Worm (Caenorhabditis elegans): ENCODE data around the gene ssup-72.

Gene ssup-72

DNA sequence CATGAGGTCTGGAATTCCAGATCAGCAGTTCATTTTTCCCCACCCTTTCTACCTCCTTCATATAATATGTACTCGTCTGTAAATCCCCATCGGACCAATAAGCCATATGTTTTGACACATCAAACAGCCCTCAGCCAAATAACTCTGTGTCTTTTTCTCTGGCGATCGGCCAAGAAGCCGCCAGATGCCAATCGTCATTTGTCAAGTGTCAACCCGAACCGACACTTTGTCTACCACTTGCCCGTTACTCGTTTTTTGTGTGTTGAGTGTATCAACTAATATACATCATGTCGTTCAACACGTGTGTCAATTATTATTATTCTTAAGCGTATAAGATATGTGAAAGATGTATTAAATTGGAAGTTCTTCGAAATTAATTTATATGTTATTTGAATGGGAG is 46.8 kb downstream of the ssup-72 start (continued):
- TF ChIP-seq aha-1 (tag; optimal IDR thresholded peaks at IDR 0.05) (no peak), nhr-20 (tag; optimal IDR thresholded peaks at IDR 0.05) (peak; percentile 23), vab-15 (tag; optimal IDR thresholded peaks at IDR 0.05) (no peak), ces-1 (GFP tag; optimal IDR thresholded peaks at IDR 0.05) (no peak), aly-2 (tag; optimal IDR thresholded peaks at IDR 0.05) (no peak), lin-35 (GFP tag; optimal IDR thresholded peaks at IDR 0.05) (no peak), nhr-77 (tag; optimal IDR thresholded peaks at IDR 0.05) (no peak), dsc-1 (tag; optimal IDR thresholded peaks at IDR 0.05) (peak; percentile 92), F16B12.6 (tag; optimal IDR thresholded peaks at IDR 0.05) (no peak), mef-2 (tag; optimal IDR thresholded peaks at IDR 0.05) (no peak), lin-13 (GFP tag; optimal IDR thresholded peaks at IDR 0.05) (no peak), nhr-28 (tag; optimal IDR thresholded peaks at IDR 0.05) (no peak), fkh-10 (GFP tag; optimal IDR thresholded peaks at IDR 0.05) (no peak), nhr-90 (tag; optimal IDR thresholded peaks at IDR 0.05; ENCODE audit: poor library complexity) (no peak), unc-62 (GFP tag; optimal IDR thresholded peaks at IDR 0.05) (no peak), blmp-1 (tag; optimal IDR thresholded peaks at IDR 0.05) (peak; percentile 29), hpl-2 (GFP tag; optimal IDR thresholded peaks at IDR 0.05) (no peak), C16A3.4 (tag; optimal IDR thresholded peaks at IDR 0.05) (no peak), ceh-88 (GFP tag; IDR thresholded peaks at IDR 0.05) (no peak), nhr-85 (tag) (peak; percentile 87), ceh-90 (tag; optimal IDR thresholded peaks at IDR 0.05) (no peak), pag-3 (tag; optimal IDR thresholded peaks at IDR 0.05; ENCODE audit: borderline replicate concordance, insufficient read depth) (no peak)

DNA sequence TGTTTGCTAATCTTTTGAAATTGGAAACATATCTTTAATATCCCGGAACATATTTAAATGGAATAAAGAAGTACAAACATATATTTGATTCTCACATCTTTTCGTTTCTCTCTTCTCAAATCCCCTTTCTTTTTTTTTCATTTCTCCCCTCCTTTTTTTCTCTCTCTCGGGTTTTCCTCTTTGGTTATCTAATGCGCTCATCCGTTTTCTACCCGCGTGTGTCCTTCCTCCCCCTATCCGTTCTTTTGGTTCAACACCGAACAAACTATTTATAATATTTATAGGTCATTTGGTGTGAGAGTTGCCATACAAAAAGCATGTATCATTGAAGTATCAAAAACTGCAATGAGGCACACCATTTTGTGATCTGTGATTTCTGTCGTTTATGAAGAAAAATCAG is 47.5 kb downstream of the ssup-72 start:
- TF ChIP-seq lin-35 (GFP tag; optimal IDR thresholded peaks at IDR 0.05) (no peak), blmp-1 (tag; optimal IDR thresholded peaks at IDR 0.05) (peak; percentile 95), nhr-20 (tag; optimal IDR thresholded peaks at IDR 0.05) (peak; percentile 64), nhr-77 (tag; optimal IDR thresholded peaks at IDR 0.05) (no peak), skn-1 (tag; optimal IDR thresholded peaks at IDR 0.05) (no peak), jun-1 (tag; optimal IDR thresholded peaks at IDR 0.05) (no peak), unc-98 (GFP tag; IDR thresholded peaks at IDR 0.05) (no peak), zip-4 (GFP tag; optimal IDR thresholded peaks at IDR 0.05) (no peak), mab-9 (GFP tag; IDR thresholded peaks at IDR 0.05) (no peak), dsc-1 (tag; optimal IDR thresholded peaks at IDR 0.05) (no peak), nhr-71 (tag; optimal IDR thresholded peaks at IDR 0.05) (peak; percentile 50), swsn-7 (tag; optimal IDR thresholded peaks at IDR 0.05) (peak; percentile 9), C16A3.4 (tag; optimal IDR thresholded peaks at IDR 0.05) (no peak), efl-1 (optimal IDR thresholded peaks at IDR 0.05) (no peak), efl-1 (GFP tag; optimal IDR thresholded peaks at IDR 0.05 in 1 of 2) (no peak), sox-4 (tag; optimal IDR thresholded peaks at IDR 0.05) (no peak), lin-13 (GFP tag; optimal IDR thresholded peaks at IDR 0.05) (no peak), nhr-85 (tag) (peak; percentile 80), ets-5 (GFP tag; IDR thresholded peaks at IDR 0.05) (no peak), nhr-19 (GFP tag; conservative IDR thresholded peaks at IDR 0.05) (no peak), F16B12.6 (tag; optimal IDR thresholded peaks at IDR 0.05) (no peak), lsy-2 (tag; optimal IDR thresholded peaks at IDR 0.05) (peak; percentile 19 to 26), ceh-63 (GFP tag; optimal IDR thresholded peaks at IDR 0.05) (no peak), mep-1 (tag; optimal IDR thresholded peaks at IDR 0.05) (peak; percentile 36), hpl-2 (GFP tag; optimal IDR thresholded peaks at IDR 0.05) (no peak), isw-1 (GFP tag; IDR thresholded peaks at IDR 0.05) (no peak), mdl-1 (tag; optimal IDR thresholded peaks at IDR 0.05) (peak in 1 of 2 experiments; percentile 29), xbp-1 (tag; optimal IDR thresholded peaks at IDR 0.05) (no peak), lin-14 (GFP tag; optimal IDR thresholded peaks at IDR 0.05) (peak; percentile 91), C04F5.9 (tag; optimal IDR thresholded peaks at IDR 0.05) (no peak), egl-27 (tag; optimal IDR thresholded peaks at IDR 0.05) (no peak), elt-3 (tag; optimal IDR thresholded peaks at IDR 0.05) (peak in 2 of 6 experiments; percentile 6 to 24), elt-2 (tag; optimal IDR thresholded peaks at IDR 0.05) (no peak), pag-3 (tag; optimal IDR thresholded peaks at IDR 0.05; ENCODE audit: borderline replicate concordance, insufficient read depth) (no peak), ces-1 (GFP tag; optimal IDR thresholded peaks at IDR 0.05) (no peak), Y116A8C.19 (tag; optimal IDR thresholded peaks at IDR 0.05; ENCODE audit: borderline replicate concordance) (no peak), nhr-47 (tag; optimal IDR thresholded peaks at IDR 0.05) (peak; percentile 6), aly-2 (tag; optimal IDR thresholded peaks at IDR 0.05) (no peak), aha-1 (tag; optimal IDR thresholded peaks at IDR 0.05) (no peak), egl-13 (tag; optimal IDR thresholded peaks at IDR 0.05) (peak; percentile 41), hlh-4 (tag; optimal IDR thresholded peaks at IDR 0.05) (no peak), nhr-76 (tag; optimal IDR thresholded peaks at IDR 0.05) (no peak)
